Worm (Caenorhabditis elegans): ENCODE results near the gene T22B2.2.

T22B2.2 gene

DNA sequence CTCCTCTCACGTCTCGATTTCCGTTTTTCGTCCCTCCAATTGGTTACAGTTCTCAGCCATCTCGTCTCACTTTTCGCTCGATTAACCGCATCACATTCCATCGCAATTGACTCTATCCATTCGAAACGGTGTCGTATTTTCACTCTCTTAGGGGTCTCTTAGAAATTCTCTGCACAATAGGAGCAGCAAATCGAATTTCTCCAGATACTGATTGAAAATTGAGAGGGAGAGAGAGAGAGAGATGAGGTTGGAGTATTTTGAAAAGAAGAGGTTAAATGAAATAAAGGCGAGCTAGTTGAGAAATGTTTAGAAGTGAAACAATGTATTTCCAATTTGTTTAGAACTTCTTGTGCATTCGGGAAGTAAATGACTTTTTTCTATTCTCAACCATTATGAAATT lies 18.8 kb upstream of the T22B2.2 start:
- TF ChIP-seq ref-1 (GFP tag; conservative IDR thresholded peaks at IDR 0.05) (no peak), med-1 (GFP tag; optimal IDR thresholded peaks at IDR 0.05; ENCODE audit: insufficient read depth) (no peak), klf-2 (GFP tag; conservative IDR thresholded peaks at IDR 0.05) (no peak), ztf-23 (GFP tag; IDR thresholded peaks at IDR 0.05) (no peak), cog-1 (tag; optimal IDR thresholded peaks at IDR 0.05) (no peak), ztf-29 (GFP tag; IDR thresholded peaks at IDR 0.05) (no peak), tab-1 (GFP tag; IDR thresholded peaks at IDR 0.05) (no peak), flt-1 (GFP tag; IDR thresholded peaks at IDR 0.05) (no peak), T22C8.4 (GFP tag; IDR thresholded peaks at IDR 0.05) (no peak)

DNA sequence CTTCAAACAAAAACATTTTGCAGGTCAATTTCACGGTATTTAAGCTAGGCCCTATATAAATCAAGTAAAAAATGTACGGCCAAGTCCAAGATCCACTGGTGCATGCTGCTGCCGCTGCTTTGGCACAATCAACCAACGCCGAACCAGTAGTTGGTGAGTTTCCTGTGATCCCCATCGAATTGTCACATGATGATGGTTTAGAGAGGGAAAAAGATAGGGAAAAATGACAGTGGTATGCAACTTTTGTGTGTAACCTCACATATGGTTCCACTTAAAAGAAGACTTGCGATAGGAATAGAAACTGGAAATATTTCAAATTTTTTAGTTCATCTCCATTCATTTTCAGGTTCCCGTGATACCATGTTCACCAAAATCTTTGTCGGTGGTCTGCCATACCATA lies 15.6 kb upstream of the T22B2.2 start, which contains the start of gene sup-12:
sup-12 (plus strand) TSS at position 17 of the 400 bp plus-strand sequence.
- no peak for TF ChIP-seq ztf-29 (GFP tag; IDR thresholded peaks at IDR 0.05)
- no peak for TF ChIP-seq cog-1 (tag; optimal IDR thresholded peaks at IDR 0.05)
- TF ChIP-seq ztf-23 (GFP tag; IDR thresholded peaks at IDR 0.05), result no peak
- TF ChIP-seq klf-2 (GFP tag; conservative IDR thresholded peaks at IDR 0.05), result no peak
- TF ChIP-seq tab-1 (GFP tag; IDR thresholded peaks at IDR 0.05), result no peak
- TF ChIP-seq T22C8.4 (GFP tag; IDR thresholded peaks at IDR 0.05), result no peak
- no peak for TF ChIP-seq flt-1 (GFP tag; IDR thresholded peaks at IDR 0.05)
- TF ChIP-seq med-1 (GFP tag; optimal IDR thresholded peaks at IDR 0.05; ENCODE audit: insufficient read depth), result no peak
- TF ChIP-seq ref-1 (GFP tag; conservative IDR thresholded peaks at IDR 0.05), result no peak

DNA sequence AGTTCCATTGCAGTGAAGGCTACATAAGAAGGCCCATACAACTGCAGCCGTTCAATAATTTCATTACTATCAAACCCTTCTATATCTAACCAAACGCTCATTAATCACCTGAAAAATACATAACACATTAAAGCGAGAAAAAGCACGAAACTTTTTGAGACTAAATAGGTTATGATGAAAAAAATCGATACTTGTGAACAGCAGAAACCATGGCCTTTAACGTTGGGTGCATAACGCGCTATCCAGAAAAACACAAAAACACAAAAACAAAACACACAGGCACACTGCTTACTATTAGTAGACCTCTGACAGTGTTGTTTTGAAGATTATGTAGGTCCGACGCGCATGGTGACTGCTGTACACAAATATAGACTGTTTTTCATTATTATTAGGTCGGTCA lies 8.9 kb upstream of the T22B2.2 start, which contains the start of gene T22B2.5:
T22B2.5 (minus strand) TSS at position 101 of the 400 bp plus-strand sequence.
- TF ChIP-seq klf-2 (GFP tag; conservative IDR thresholded peaks at IDR 0.05) (no peak), ref-1 (GFP tag; conservative IDR thresholded peaks at IDR 0.05) (no peak), cog-1 (tag; optimal IDR thresholded peaks at IDR 0.05) (no peak), T22C8.4 (GFP tag; IDR thresholded peaks at IDR 0.05) (no peak), ztf-23 (GFP tag; IDR thresholded peaks at IDR 0.05) (no peak)

DNA sequence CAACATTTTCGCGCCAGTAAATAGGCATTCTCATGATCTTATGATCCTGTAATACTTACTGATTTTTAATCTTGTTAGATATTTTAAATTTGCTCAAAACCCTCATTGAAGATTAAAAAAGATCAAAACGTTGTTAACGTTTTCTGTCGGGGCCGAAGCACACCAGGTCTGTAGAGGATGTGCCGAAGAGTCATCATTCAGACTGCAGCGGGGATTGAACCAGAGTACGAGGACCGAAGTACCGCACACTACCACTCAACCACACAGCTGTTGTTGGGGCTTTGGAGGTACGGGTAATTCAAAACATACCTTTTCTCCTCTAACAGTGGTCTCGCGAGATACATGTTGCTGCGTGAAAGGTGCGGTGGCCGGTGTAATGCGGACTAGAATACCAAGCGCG lies 5.9 kb upstream of the T22B2.2 start:
- TF ChIP-seq ztf-29 (GFP tag; IDR thresholded peaks at IDR 0.05) (peak; percentile 61), tab-1 (GFP tag; IDR thresholded peaks at IDR 0.05) (peak; percentile 74; the same call in 1 of the 2 replicates), cog-1 (tag; optimal IDR thresholded peaks at IDR 0.05) (no peak), T22C8.4 (GFP tag; IDR thresholded peaks at IDR 0.05) (peak; percentile 49; the same call in 1 of the 2 replicates), ref-1 (GFP tag; conservative IDR thresholded peaks at IDR 0.05) (0 out of 2 replicates have a peak, but pooled peaks have one; percentile 43), ztf-23 (GFP tag; IDR thresholded peaks at IDR 0.05) (no peak), flt-1 (GFP tag; IDR thresholded peaks at IDR 0.05) (peak; percentile 82), klf-2 (GFP tag; conservative IDR thresholded peaks at IDR 0.05) (peak; percentile 70; the same call in 1 of the 2 replicates), med-1 (GFP tag; optimal IDR thresholded peaks at IDR 0.05; ENCODE audit: insufficient read depth) (peak; percentile 16)

DNA sequence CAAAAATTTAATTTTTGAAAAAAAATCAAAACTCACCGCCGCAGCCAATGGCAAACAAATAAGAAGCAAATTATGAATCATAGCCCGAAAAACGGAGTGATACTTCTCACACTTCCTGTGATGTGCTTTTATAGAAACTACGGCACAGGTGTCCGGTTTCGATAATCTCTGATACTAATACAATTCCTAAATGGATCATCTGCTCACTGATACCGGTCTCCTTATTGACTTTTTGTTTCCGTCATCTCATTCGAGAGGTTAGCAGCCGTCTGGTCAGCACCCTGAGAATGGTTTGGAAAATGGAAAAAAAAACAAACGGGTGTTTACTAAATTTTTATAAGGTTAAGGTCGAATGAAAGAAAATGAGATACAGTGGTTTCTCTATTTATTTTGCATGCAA lies 4.5 kb upstream of the T22B2.2 start, which contains the start of gene idpp-9:
idpp-9 (minus strand) TSS at position 101 of the 400 bp plus-strand sequence.
- no peak for TF ChIP-seq med-1 (GFP tag; optimal IDR thresholded peaks at IDR 0.05; ENCODE audit: insufficient read depth)
- no peak for TF ChIP-seq tab-1 (GFP tag; IDR thresholded peaks at IDR 0.05)
- no peak for TF ChIP-seq ztf-23 (GFP tag; IDR thresholded peaks at IDR 0.05)
- no peak for TF ChIP-seq cog-1 (tag; optimal IDR thresholded peaks at IDR 0.05)
- no peak for TF ChIP-seq ztf-29 (GFP tag; IDR thresholded peaks at IDR 0.05)
- no peak for TF ChIP-seq T22C8.4 (GFP tag; IDR thresholded peaks at IDR 0.05)
- no peak for TF ChIP-seq ref-1 (GFP tag; conservative IDR thresholded peaks at IDR 0.05)
- TF ChIP-seq klf-2 (GFP tag; conservative IDR thresholded peaks at IDR 0.05), result no peak
- no peak for TF ChIP-seq flt-1 (GFP tag; IDR thresholded peaks at IDR 0.05)

DNA sequence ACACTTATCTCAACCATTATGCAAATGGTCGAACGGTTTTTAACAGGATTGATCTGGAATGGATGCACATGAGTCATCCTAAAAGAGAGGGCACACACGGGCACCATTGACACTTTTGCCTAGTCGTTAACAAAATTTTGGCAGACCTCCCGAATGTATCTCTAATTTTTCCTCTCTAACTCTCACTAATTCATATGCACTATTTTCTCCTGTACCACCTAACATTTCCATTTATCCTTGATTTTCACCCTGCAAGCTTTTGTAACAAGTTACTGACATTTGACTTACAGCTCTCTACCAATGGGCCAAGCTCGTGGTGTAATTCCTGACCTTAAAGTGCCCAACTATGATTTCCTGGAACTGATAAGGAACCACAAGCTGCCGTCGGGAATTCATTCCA lies 3.2 kb upstream of the T22B2.2 start, which contains the start of gene T22B2.3:
T22B2.3 (plus strand) TSS at position 301 of the 400 bp plus-strand sequence.
- TF ChIP-seq T22C8.4 (GFP tag; IDR thresholded peaks at IDR 0.05), result no peak
- TF ChIP-seq ztf-29 (GFP tag; IDR thresholded peaks at IDR 0.05), result no peak
- no peak for TF ChIP-seq flt-1 (GFP tag; IDR thresholded peaks at IDR 0.05)
- TF ChIP-seq med-1 (GFP tag; optimal IDR thresholded peaks at IDR 0.05; ENCODE audit: insufficient read depth), result no peak
- no peak for TF ChIP-seq ref-1 (GFP tag; conservative IDR thresholded peaks at IDR 0.05)
- no peak for TF ChIP-seq tab-1 (GFP tag; IDR thresholded peaks at IDR 0.05)
- no peak for TF ChIP-seq cog-1 (tag; optimal IDR thresholded peaks at IDR 0.05)
- TF ChIP-seq ztf-23 (GFP tag; IDR thresholded peaks at IDR 0.05), result no peak
- TF ChIP-seq klf-2 (GFP tag; conservative IDR thresholded peaks at IDR 0.05), result no peak

DNA sequence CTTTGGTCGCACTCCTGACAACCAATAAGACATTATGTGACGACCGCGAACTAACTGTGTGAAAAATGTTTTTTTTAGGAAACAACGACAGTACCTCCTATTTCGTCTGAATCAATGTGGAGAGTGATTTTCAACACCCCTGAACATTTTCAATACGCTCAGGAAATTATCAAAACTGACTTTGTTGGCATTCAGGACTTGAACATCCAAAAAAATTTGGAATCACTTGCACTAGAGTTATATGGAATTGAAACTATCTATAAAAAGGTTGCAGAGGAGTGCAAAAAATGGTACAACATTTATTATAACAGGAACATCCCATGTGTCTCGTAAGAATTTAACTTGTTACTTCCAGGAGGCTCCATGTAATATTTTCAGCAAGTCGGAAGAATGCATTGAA lies 2.0 kb upstream of the T22B2.2 start:
- TF ChIP-seq ref-1 (GFP tag; conservative IDR thresholded peaks at IDR 0.05) (no peak), flt-1 (GFP tag; IDR thresholded peaks at IDR 0.05) (no peak), ztf-29 (GFP tag; IDR thresholded peaks at IDR 0.05) (no peak), med-1 (GFP tag; optimal IDR thresholded peaks at IDR 0.05; ENCODE audit: insufficient read depth) (no peak), klf-2 (GFP tag; conservative IDR thresholded peaks at IDR 0.05) (no peak), ztf-23 (GFP tag; IDR thresholded peaks at IDR 0.05) (no peak), tab-1 (GFP tag; IDR thresholded peaks at IDR 0.05) (no peak), T22C8.4 (GFP tag; IDR thresholded peaks at IDR 0.05) (no peak), cog-1 (tag; optimal IDR thresholded peaks at IDR 0.05) (no peak)

DNA sequence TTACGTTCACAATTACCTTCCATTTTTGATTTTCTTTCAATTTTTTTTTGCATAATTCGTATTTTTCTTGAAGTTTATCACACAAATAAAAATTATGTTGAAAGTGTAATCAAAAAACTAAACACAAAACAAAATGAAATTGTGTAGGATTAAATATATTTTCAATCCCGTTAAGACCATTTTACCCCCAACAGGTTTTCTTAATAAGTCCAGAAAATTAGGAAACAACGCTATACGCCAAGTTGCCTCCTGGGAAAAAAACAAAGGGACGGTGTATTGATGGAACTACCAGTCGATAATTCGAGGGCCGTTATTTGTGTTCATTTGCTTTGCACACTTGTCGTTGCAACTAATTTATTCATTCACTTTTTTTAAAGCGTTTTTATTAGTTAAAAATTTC lies 512 bp upstream of the T22B2.2 start:
- TF ChIP-seq cog-1 (tag; optimal IDR thresholded peaks at IDR 0.05) (no peak), klf-2 (GFP tag; conservative IDR thresholded peaks at IDR 0.05) (no peak), T22C8.4 (GFP tag; IDR thresholded peaks at IDR 0.05) (no peak), ztf-29 (GFP tag; IDR thresholded peaks at IDR 0.05) (no peak), tab-1 (GFP tag; IDR thresholded peaks at IDR 0.05) (no peak), ref-1 (GFP tag; conservative IDR thresholded peaks at IDR 0.05) (no peak), ztf-23 (GFP tag; IDR thresholded peaks at IDR 0.05) (no peak), flt-1 (GFP tag; IDR thresholded peaks at IDR 0.05) (no peak), med-1 (GFP tag; optimal IDR thresholded peaks at IDR 0.05; ENCODE audit: insufficient read depth) (no peak)

DNA sequence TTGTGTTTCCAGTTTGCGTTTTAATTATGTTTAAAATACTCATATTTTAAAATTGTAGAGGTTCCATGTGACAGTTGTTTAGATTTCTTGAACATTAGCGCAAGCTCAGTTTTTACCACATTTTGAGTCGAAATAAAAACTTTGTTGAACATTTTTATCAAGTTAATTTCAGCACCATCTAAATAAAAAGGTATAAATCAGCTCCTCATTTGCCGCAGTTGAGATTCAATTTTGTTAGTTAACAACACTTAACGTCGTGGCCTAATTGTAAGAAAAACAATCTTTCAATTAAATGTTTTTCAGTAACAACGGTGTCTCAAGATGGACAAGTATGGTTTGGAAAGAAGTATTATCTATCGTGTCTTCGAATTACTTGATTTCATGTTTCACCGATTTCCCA lies 546 bp downstream of the T22B2.2 start:
- TF ChIP-seq cog-1 (tag; optimal IDR thresholded peaks at IDR 0.05) (no peak), T22C8.4 (GFP tag; IDR thresholded peaks at IDR 0.05) (no peak), klf-2 (GFP tag; conservative IDR thresholded peaks at IDR 0.05) (no peak), ztf-23 (GFP tag; IDR thresholded peaks at IDR 0.05) (no peak), flt-1 (GFP tag; IDR thresholded peaks at IDR 0.05) (no peak), tab-1 (GFP tag; IDR thresholded peaks at IDR 0.05) (no peak)

DNA sequence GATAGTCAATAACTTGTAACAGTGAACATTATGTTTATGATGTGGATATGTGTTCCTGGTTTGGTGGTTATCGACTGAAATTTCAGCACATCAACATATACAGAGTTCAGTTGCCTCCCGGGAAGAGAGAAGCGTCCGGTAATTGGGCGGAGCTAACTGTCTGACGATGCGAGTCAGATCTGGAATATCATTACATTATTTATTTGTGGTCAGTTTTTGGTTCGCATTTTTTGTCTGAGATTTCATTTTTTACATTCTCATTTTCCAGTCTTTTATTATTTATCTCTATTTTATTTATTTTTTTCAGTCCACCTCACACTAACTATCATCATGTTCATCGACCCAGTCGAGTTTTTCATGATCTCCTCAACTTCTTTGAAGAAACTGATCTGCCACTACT lies 5.6 kb downstream of the T22B2.2 start, which contains the start of gene T22B2.1:
T22B2.1 (plus strand) TSS at position 301 of the 400 bp plus-strand sequence.
- TF ChIP-seq cog-1 (tag; optimal IDR thresholded peaks at IDR 0.05) (no peak), ztf-29 (GFP tag; IDR thresholded peaks at IDR 0.05) (no peak), med-1 (GFP tag; optimal IDR thresholded peaks at IDR 0.05; ENCODE audit: insufficient read depth) (no peak), flt-1 (GFP tag; IDR thresholded peaks at IDR 0.05) (no peak), T22C8.4 (GFP tag; IDR thresholded peaks at IDR 0.05) (no peak), tab-1 (GFP tag; IDR thresholded peaks at IDR 0.05) (no peak), ztf-23 (GFP tag; IDR thresholded peaks at IDR 0.05) (no peak), ref-1 (GFP tag; conservative IDR thresholded peaks at IDR 0.05) (no peak), klf-2 (GFP tag; conservative IDR thresholded peaks at IDR 0.05) (no peak)
